Fruit fly (Drosophila melanogaster) whole organism, adult: ENCODE results near the gene BNIP3.

ENCODE experiments used
- CG11617 ChIP-seq: fragments of 200-800 bp; sonication (Bioruptor generic); optimal IDR thresholded peaks from 2 replicates; lab custom pipeline; 2017; ENCODE audit warnings: mild to moderate bottlenecking, missing biosample characterization, missing genetic modification reagents, missing genetic modification characterization
- CG12768 ChIP-seq: fragments of 200-800 bp; sonication (Bioruptor generic); optimal IDR thresholded peaks from 2 replicates; lab custom pipeline; 2017; ENCODE audit warnings: missing biosample characterization, missing genetic modification characterization, mild to moderate bottlenecking, moderate library complexity, missing genetic modification reagents
- CG14711 ChIP-seq: fragments of 200-800 bp; sonication (Bioruptor generic); optimal IDR thresholded peaks from 2 replicates; lab custom pipeline; 2018; ENCODE audit warnings: missing biosample characterization, mild to moderate bottlenecking, missing genetic modification characterization, moderate library complexity
- CG1620 ChIP-seq: fragments of 200-800 bp; sonication (Bioruptor generic); optimal IDR thresholded peaks from 2 replicates; lab custom pipeline; 2016; ENCODE audit warnings: missing biosample characterization, missing genetic modification characterization
- CG33017 ChIP-seq: fragments of 200-800 bp; sonication (Bioruptor generic); optimal IDR thresholded peaks from 2 replicates; lab custom pipeline; 2018; ENCODE audit warnings: missing biosample characterization, mild to moderate bottlenecking, missing genetic modification characterization, moderate library complexity
- CG5204 ChIP-seq: fragments of 200-800 bp; sonication (Bioruptor generic); optimal IDR thresholded peaks from 2 replicates; lab custom pipeline; 2016; ENCODE audit warnings: missing biosample characterization, missing genetic modification characterization
- CG7045 ChIP-seq: fragments of 200-800 bp; sonication (Bioruptor generic); optimal IDR thresholded peaks from 2 replicates; lab custom pipeline; 2017; ENCODE audit warnings: missing biosample characterization, mild to moderate bottlenecking, missing genetic modification characterization
- CG7101 ChIP-seq: fragments of 200-800 bp; sonication (Bioruptor generic); optimal IDR thresholded peaks from 2 replicates; lab custom pipeline; 2018; ENCODE audit warnings: missing biosample characterization, mild to moderate bottlenecking, missing genetic modification characterization, moderate library complexity
- Clk ChIP-seq: fragments of 200-800 bp; sonication (Bioruptor generic); optimal IDR thresholded peaks from 2 replicates; lab custom pipeline; 2017; ENCODE audit warnings: missing biosample characterization, missing genetic modification characterization
- Crg-1 ChIP-seq: fragments of 200-800 bp; sonication (Bioruptor generic); optimal IDR thresholded peaks from 2 replicates; lab custom pipeline; 2016; ENCODE audit warnings: missing biosample characterization, missing genetic modification characterization
- Hr96 ChIP-seq: fragments of 200-800 bp; sonication (Bioruptor generic); optimal IDR thresholded peaks from 2 replicates; lab custom pipeline; 2016; ENCODE audit warnings: missing biosample characterization, missing genetic modification characterization
- Mnt ChIP-seq: fragments of 200-800 bp; sonication (Bioruptor generic); optimal IDR thresholded peaks from 2 replicates; lab custom pipeline; 2016; ENCODE audit warnings: missing biosample characterization, mild to moderate bottlenecking, missing genetic modification characterization
- bab1 ChIP-seq: fragments of 200-800 bp; sonication (Bioruptor generic); optimal IDR thresholded peaks from 3 replicates; lab custom pipeline; 2019; ENCODE audit warnings: missing biosample characterization, mild to moderate bottlenecking, missing genetic modification characterization, moderate library complexity
- cic ChIP-seq: fragments of 200-800 bp; sonication (Bioruptor generic); optimal IDR thresholded peaks from 2 replicates; lab custom pipeline; 2017; ENCODE audit warnings: missing biosample characterization, mild to moderate bottlenecking, missing genetic modification characterization, moderate library complexity
- cnc ChIP-seq, 2 experiments: fragments of >200 bp; optimal IDR thresholded peaks; 2 replicates each; lab custom pipeline; 2017
- kay ChIP-seq: fragments of 200-800 bp; sonication (Bioruptor generic); peaks from one replicate; lab custom pipeline; 2016; ENCODE audit warnings: missing biosample characterization, missing genetic modification characterization, borderline replicate concordance
- ovo ChIP-seq: fragments of 200-800 bp; sonication (Bioruptor generic); optimal IDR thresholded peaks from 2 replicates; lab custom pipeline; 2016; ENCODE audit warnings: missing biosample characterization, missing genetic modification characterization
- pad ChIP-seq: fragments of 200-800 bp; sonication (Bioruptor generic); optimal IDR thresholded peaks from 3 replicates; lab custom pipeline; 2017; ENCODE audit warnings: missing biosample characterization, missing genetic modification characterization, mild to moderate bottlenecking, moderate library complexity, missing genetic modification reagents
- tj ChIP-seq: fragments of 200-800 bp; sonication (Bioruptor generic); optimal IDR thresholded peaks from 3 replicates; lab custom pipeline; 2017; ENCODE audit warnings: missing biosample characterization, mild to moderate bottlenecking, missing genetic modification characterization, moderate library complexity
- toe ChIP-seq: fragments of 200-800 bp; sonication (Bioruptor generic); optimal IDR thresholded peaks from 2 replicates; lab custom pipeline; 2016; ENCODE audit warnings: missing biosample characterization, missing genetic modification characterization

BNIP3 gene

dm6 chr3L:20493417-20494261 is 25.6 kb downstream of the BNIP3 start:
- peak; percentile 76 for TF ChIP-seq CG33017 (tag; lab: Kevin White, UChicago)
- no peak for TF ChIP-seq Crg-1 (GFP tag; lab: Kevin White, UChicago)
- TF ChIP-seq toe = no peak
- TF ChIP-seq ovo (GFP tag; lab: Kevin White, UChicago) = no peak
- peak; percentile 10 for TF ChIP-seq Mnt (GFP tag; lab: Kevin White, UChicago)
- peak; percentile 58 for TF ChIP-seq CG12768
- TF ChIP-seq CG7101 (tag; lab: Kevin White, UChicago) = peak; percentile 81
- no peak for TF ChIP-seq Clk (GFP tag; lab: Kevin White, UChicago)
- peak; percentile 63 for TF ChIP-seq tj (GFP tag; lab: Kevin White, UChicago)
- TF ChIP-seq CG5204 = peak; percentile 24
- peak; percentile 75 for TF ChIP-seq CG11617 (GFP tag; lab: Kevin White, UChicago)
- TF ChIP-seq bab1 (GFP tag; lab: Kevin White, UChicago) = peak; percentile 95
- peak; percentile 16 for TF ChIP-seq Hr96 (GFP tag; lab: Kevin White, UChicago)
- peak; percentile 2 for TF ChIP-seq pad (GFP tag; lab: Kevin White, UChicago)
- peak; percentile 19 for TF ChIP-seq CG7045 (GFP tag; lab: Kevin White, UChicago)
- TF ChIP-seq CG1620 (GFP tag; lab: Kevin White, UChicago) = peak; percentile 11
- peak; percentile 78 for TF ChIP-seq CG14711 (tag; lab: Kevin White, UChicago)
- no peak for TF ChIP-seq cnc (optimal IDR thresholded peaks at IDR 0.05; lab: Kevin White, UChicago)
- TF ChIP-seq cic = peak; percentile 21
- TF ChIP-seq kay (GFP tag; lab: Kevin White, UChicago) = no peak

DNA sequence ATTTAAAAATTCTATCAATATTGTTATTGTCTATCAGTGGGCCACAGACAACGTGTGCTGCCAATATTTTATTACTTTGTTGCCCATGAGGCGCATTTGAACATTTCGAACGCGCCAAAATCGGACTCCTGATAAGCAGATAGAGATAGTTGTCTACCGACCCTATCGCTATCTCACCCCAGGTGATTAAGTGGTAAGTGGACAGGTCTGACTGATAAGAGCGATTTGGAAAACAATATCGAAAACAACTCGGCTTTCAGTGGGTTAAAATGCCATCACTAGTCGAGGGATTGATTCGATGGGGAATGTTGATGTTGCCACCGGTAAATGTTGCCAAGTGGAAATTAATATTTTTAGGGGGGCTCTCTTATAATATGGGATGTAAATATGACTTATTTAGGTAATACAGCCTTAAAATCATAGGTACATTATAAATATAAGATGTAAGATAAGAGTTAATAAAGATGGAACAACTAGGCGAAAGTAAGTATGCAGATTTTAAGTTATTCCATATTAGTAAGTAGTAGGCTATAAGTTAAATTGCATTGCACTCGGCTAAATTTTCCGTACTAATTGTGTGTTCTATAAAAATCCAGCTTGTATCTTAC is 27.6 kb downstream of the BNIP3 start, which contains the start of gene ND-39:
ND-39 (plus strand) TSS at position 558 of the 608 bp plus-strand sequence.
- TF ChIP-seq bab1 (GFP tag; lab: Kevin White, UChicago) (no peak), Hr96 (GFP tag; lab: Kevin White, UChicago) (no peak), Crg-1 (GFP tag; lab: Kevin White, UChicago) (no peak), pad (GFP tag; lab: Kevin White, UChicago) (no peak), CG11617 (GFP tag; lab: Kevin White, UChicago) (no peak), CG7045 (GFP tag; lab: Kevin White, UChicago) (no peak)

- TF ChIP-seq Clk (GFP tag; lab: Kevin White, UChicago) (no peak), cnc (optimal IDR thresholded peaks at IDR 0.05; lab: Kevin White, UChicago) (no peak), ovo (GFP tag; lab: Kevin White, UChicago) (no peak), CG14711 (tag; lab: Kevin White, UChicago) (no peak), CG1620 (GFP tag; lab: Kevin White, UChicago) (no peak), Crg-1 (GFP tag; lab: Kevin White, UChicago) (no peak), CG33017 (tag; lab: Kevin White, UChicago) (no peak), kay (GFP tag; lab: Kevin White, UChicago) (no peak), bab1 (GFP tag; lab: Kevin White, UChicago) (no peak), cic (no peak), CG11617 (GFP tag; lab: Kevin White, UChicago) (no peak), tj (GFP tag; lab: Kevin White, UChicago) (no peak), CG7045 (GFP tag; lab: Kevin White, UChicago) (no peak), CG12768 (no peak), CG7101 (tag; lab: Kevin White, UChicago) (no peak), CG5204 (no peak), Hr96 (GFP tag; lab: Kevin White, UChicago) (no peak), toe (no peak), Mnt (GFP tag; lab: Kevin White, UChicago) (no peak)
These were observed 31.5 kb downstream of the BNIP3 start for dm6 chr3L:20487649-20488048.

dm6 chr3L:20474789-20475208 is 44.4 kb downstream of the BNIP3 start:
- TF ChIP-seq CG1620 (GFP tag; lab: Kevin White, UChicago) (peak; percentile 93), Clk (GFP tag; lab: Kevin White, UChicago) (peak; percentile 79), Hr96 (GFP tag; lab: Kevin White, UChicago) (peak; percentile 61), CG33017 (tag; lab: Kevin White, UChicago) (peak; percentile 90), Crg-1 (GFP tag; lab: Kevin White, UChicago) (peak; percentile 90), cnc (optimal IDR thresholded peaks at IDR 0.05; lab: Kevin White, UChicago) (no peak), CG12768 (peak; percentile 91), CG7045 (GFP tag; lab: Kevin White, UChicago) (peak; percentile 91), Mnt (GFP tag; lab: Kevin White, UChicago) (peak; percentile 68), CG14711 (tag; lab: Kevin White, UChicago) (peak; percentile 86), tj (GFP tag; lab: Kevin White, UChicago) (peak; percentile 71), CG5204 (peak; percentile 78), CG11617 (GFP tag; lab: Kevin White, UChicago) (peak; percentile 91), ovo (GFP tag; lab: Kevin White, UChicago) (peak; percentile 68), pad (GFP tag; lab: Kevin White, UChicago) (peak; percentile 68), cic (peak; percentile 80), CG7101 (tag; lab: Kevin White, UChicago) (peak; percentile 90), kay (GFP tag; lab: Kevin White, UChicago) (peak; percentile 85), toe (peak; percentile 91), bab1 (GFP tag; lab: Kevin White, UChicago) (peak; percentile 90)
